Fruit fly (Drosophila melanogaster) whole organism, embryonic: ENCODE data around the gene CG3408.

Source experiments
- CG15269 ChIP-seq: fragments of 200-800 bp; sonication (Bioruptor generic); optimal IDR thresholded peaks from 2 replicates; lab custom pipeline; 2018; ENCODE audit warnings: missing biosample characterization, mild to moderate bottlenecking, missing genetic modification characterization, moderate library complexity
- CG2678 ChIP-seq: fragments of 200-800 bp; sonication (Bioruptor generic); optimal IDR thresholded peaks from 3 replicates; lab custom pipeline; 2019; ENCODE audit warnings: missing biosample characterization, mild to moderate bottlenecking, missing genetic modification characterization, moderate library complexity
- CG4730 ChIP-seq: fragments of 200-800 bp; sonication (Bioruptor generic); IDR thresholded peaks from 2 replicates; pipeline ENCODE4 v1.3.6; 2022; ENCODE audit warnings: missing biosample characterization, missing genetic modification characterization
- CG6765 ChIP-seq: fragments of 200-800 bp; sonication (Bioruptor generic); optimal IDR thresholded peaks from 3 replicates; lab custom pipeline; 2017; ENCODE audit warnings: missing biosample characterization, mild to moderate bottlenecking, missing genetic modification characterization
- CG8281 ChIP-seq: fragments of 200-800 bp; sonication (Bioruptor generic); optimal IDR thresholded peaks from 2 replicates; lab custom pipeline; 2018; ENCODE audit warnings: missing biosample characterization, mild to moderate bottlenecking, missing genetic modification characterization, moderate library complexity
- E2f1 ChIP-seq: fragments of 200-800 bp; sonication (Bioruptor generic); IDR thresholded peaks from 2 replicates; pipeline ENCODE4 v1.3.6; 2022; ENCODE audit warnings: missing biosample characterization, missing genetic modification characterization
- Six4 ChIP-seq: fragments of 200-800 bp; sonication (Bioruptor generic); optimal IDR thresholded peaks from 2 replicates; lab custom pipeline; 2016; ENCODE audit warnings: missing biosample characterization, missing genetic modification characterization
- p53 ChIP-seq: fragments of 200-800 bp; sonication (Bioruptor generic); optimal IDR thresholded peaks from 2 replicates; lab custom pipeline; 2016; ENCODE audit warnings: missing biosample characterization, missing genetic modification characterization
- shn ChIP-seq: fragments of 200-800 bp; sonication (Bioruptor generic); optimal IDR thresholded peaks from 3 replicates; lab custom pipeline; 2016; ENCODE audit warnings: missing biosample characterization, missing genetic modification characterization

- TF ChIP-seq E2f1 (no peak), Six4 (GFP tag; lab: Kevin White, UChicago) (no peak), CG2678 (tag; lab: Kevin White, UChicago) (no peak), CG8281 (tag; lab: Kevin White, UChicago) (no peak), CG15269 (tag; lab: Kevin White, UChicago) (no peak), CG4730 (no peak), shn (no peak), CG6765 (GFP tag; lab: Kevin White, UChicago) (no peak), p53 (no peak)
Measured at dm6 chr3L:9505713-9506062, 3.7 kb downstream of the CG3408 start.
